Worm (Caenorhabditis elegans) whole organism, early embryonic: ENCODE data around the gene set-14.

Experiments
- B0310.2 ChIP-seq: sonication (generic microtip); optimal IDR thresholded peaks from 2 replicates; lab custom pipeline; 2016; ENCODE audit warnings: mild to moderate bottlenecking, missing genetic modification characterization, missing compliant biosample characterization
- F13C5.2 ChIP-seq: sonication (generic microtip); optimal IDR thresholded peaks from 2 replicates; lab custom pipeline; 2017; ENCODE audit warnings: mild to moderate bottlenecking, missing genetic modification characterization, inconsistent platforms, missing compliant biosample characterization
- aly-1 ChIP-seq: sonication (generic microtip); optimal IDR thresholded peaks from 2 replicates; lab custom pipeline; 2016; ENCODE audit warnings: missing genetic modification characterization, missing compliant biosample characterization
- ama-1 ChIP-seq: fragments of 150-350 bp; optimal IDR thresholded peaks from 2 replicates; lab custom pipeline; 2014
- hmg-4 ChIP-seq: fragments of 200-800 bp; sonication (Bioruptor generic); optimal IDR thresholded peaks from 2 replicates; lab custom pipeline; 2018; ENCODE audit warnings: mild to moderate bottlenecking, missing genetic modification characterization, missing compliant biosample characterization

ce11 chrII:10784248-10784647 lies 11.8 kb downstream of the set-14 start:
- TF ChIP-seq ama-1 (lab: Kevin White, UChicago) (no peak), hmg-4 (GFP tag; lab: Kevin White, UChicago) (no peak), B0310.2 (no peak), aly-1 (tag; lab: Kevin White, UChicago) (no peak), F13C5.2 (tag; lab: Kevin White, UChicago) (no peak)
